Fruit fly (Drosophila melanogaster) whole organism, prepupa: ENCODE results near the gene CG31637.

Experiments
- Blimp-1 ChIP-seq: fragments of 200-800 bp; sonication (Bioruptor generic); optimal IDR thresholded peaks from 3 replicates; lab custom pipeline; 2017; ENCODE audit warnings: missing biosample characterization, missing genetic modification characterization, mild to moderate bottlenecking, moderate library complexity, missing genetic modification reagents
- CG10631 ChIP-seq: fragments of 200-800 bp; sonication (Bioruptor generic); optimal IDR thresholded peaks from 2 replicates; lab custom pipeline; 2016; ENCODE audit warnings: missing biosample characterization, missing genetic modification characterization
- CG10669 ChIP-seq: fragments of 200-800 bp; sonication (Bioruptor generic); optimal IDR thresholded peaks from 3 replicates; lab custom pipeline; 2018; ENCODE audit warnings: missing biosample characterization, mild to moderate bottlenecking, missing genetic modification characterization, moderate library complexity
- CG11294 ChIP-seq: fragments of 200-800 bp; sonication (Bioruptor generic); IDR thresholded peaks from 2 replicates; pipeline ENCODE4 v1.3.6; 2022; ENCODE audit warnings: missing biosample characterization, missing genetic modification characterization
- CG11902 ChIP-seq: fragments of 200-800 bp; sonication (Bioruptor generic); optimal IDR thresholded peaks from 3 replicates; lab custom pipeline; 2016; ENCODE audit warnings: missing biosample characterization, missing genetic modification characterization
- CG15336 ChIP-seq: fragments of 200-800 bp; sonication (Bioruptor generic); IDR thresholded peaks from 2 replicates; pipeline ENCODE4 v1.3.6; 2022; ENCODE audit warnings: missing biosample characterization, missing genetic modification characterization
- CG1621 ChIP-seq: fragments of 200-800 bp; sonication (Bioruptor generic); optimal IDR thresholded peaks from 3 replicates; lab custom pipeline; 2018; ENCODE audit warnings: missing biosample characterization, mild to moderate bottlenecking, missing genetic modification characterization
- CG16779 ChIP-seq: fragments of 200-800 bp; sonication (Bioruptor generic); optimal IDR thresholded peaks from 3 replicates; lab custom pipeline; 2017; ENCODE audit warnings: missing biosample characterization, mild to moderate bottlenecking, missing genetic modification characterization
- CG3032 ChIP-seq: fragments of 200-800 bp; optimal IDR thresholded peaks from 2 replicates; lab custom pipeline; 2019; ENCODE audit warnings: missing biosample characterization, mild to moderate bottlenecking, missing genetic modification characterization, moderate library complexity
- CG31627 ChIP-seq: fragments of 200-800 bp; sonication (Bioruptor generic); optimal IDR thresholded peaks from 3 replicates; lab custom pipeline; 2016; ENCODE audit warnings: missing biosample characterization, missing genetic modification characterization
- CG32006 ChIP-seq: fragments of 200-800 bp; sonication (Bioruptor generic); optimal IDR thresholded peaks from 3 replicates; lab custom pipeline; 2017; ENCODE audit warnings: missing biosample characterization, mild to moderate bottlenecking, missing genetic modification characterization
- CG4318 ChIP-seq: fragments of 200-800 bp; sonication (Bioruptor generic); optimal IDR thresholded peaks from 3 replicates; lab custom pipeline; 2017; ENCODE audit warnings: missing biosample characterization, mild to moderate bottlenecking, missing genetic modification characterization
- CG6163 ChIP-seq: fragments of 200-800 bp; sonication (Bioruptor generic); IDR thresholded peaks from 3 replicates; pipeline ENCODE4 v1.3.6; 2022; ENCODE audit warnings: missing biosample characterization, missing genetic modification characterization
- CG6276 ChIP-seq: fragments of 200-800 bp; sonication (Bioruptor generic); optimal IDR thresholded peaks from 2 replicates; lab custom pipeline; 2017; ENCODE audit warnings: missing biosample characterization, mild to moderate bottlenecking, missing genetic modification characterization
- CG6808 ChIP-seq: fragments of 200-800 bp; sonication (Bioruptor generic); optimal IDR thresholded peaks from 3 replicates; lab custom pipeline; 2017; ENCODE audit warnings: missing biosample characterization, missing genetic modification characterization, mild to moderate bottlenecking, moderate library complexity, missing genetic modification reagents
- CG6854 ChIP-seq: fragments of 200-800 bp; sonication (Bioruptor generic); optimal IDR thresholded peaks from 2 replicates; lab custom pipeline; 2017; ENCODE audit warnings: missing biosample characterization, mild to moderate bottlenecking, missing genetic modification characterization
- CG7368 ChIP-seq: fragments of 200-800 bp; sonication (Bioruptor generic); optimal IDR thresholded peaks from 3 replicates; lab custom pipeline; 2016; ENCODE audit warnings: missing biosample characterization, missing genetic modification characterization
- CG8119 ChIP-seq: fragments of 200-800 bp; sonication (Bioruptor generic); IDR thresholded peaks from 3 replicates; pipeline ENCODE4 v1.3.6; 2022; ENCODE audit warnings: missing biosample characterization, missing genetic modification characterization
- CG8319 ChIP-seq: fragments of 200-800 bp; sonication (Bioruptor generic); optimal IDR thresholded peaks from 3 replicates; lab custom pipeline; 2016; ENCODE audit warnings: missing biosample characterization, missing genetic modification characterization
- CG8632 ChIP-seq: fragments of 200-800 bp; sonication (Bioruptor generic); optimal IDR thresholded peaks from 3 replicates; lab custom pipeline; 2016; ENCODE audit warnings: missing biosample characterization, missing genetic modification characterization
- CG9139 ChIP-seq: fragments of 200-800 bp; sonication (Bioruptor generic); optimal IDR thresholded peaks from 3 replicates; lab custom pipeline; 2017; ENCODE audit warnings: missing biosample characterization, mild to moderate bottlenecking, missing genetic modification characterization
- Eip78C ChIP-seq: fragments of 200-800 bp; sonication (Bioruptor generic); peaks from one replicate; lab custom pipeline; 2016; ENCODE audit warnings: missing biosample characterization, missing genetic modification characterization
- Ets21C ChIP-seq: fragments of 200-800 bp; sonication (Bioruptor generic); optimal IDR thresholded peaks from 3 replicates; lab custom pipeline; 2016; ENCODE audit warnings: missing biosample characterization, missing genetic modification characterization
- Ets96B ChIP-seq: fragments of 200-800 bp; optimal IDR thresholded peaks from 2 replicates; lab custom pipeline; 2019; ENCODE audit warnings: missing biosample characterization, mild to moderate bottlenecking, missing genetic modification characterization, moderate library complexity
- Gug ChIP-seq: fragments of 200-800 bp; sonication (Bioruptor generic); IDR thresholded peaks from 2 replicates; pipeline ENCODE4 v1.3.6; 2022; ENCODE audit warnings: missing biosample characterization, missing genetic modification characterization
- Hr38 ChIP-seq: sonication (Bioruptor generic); optimal IDR thresholded peaks from 2 replicates; lab custom pipeline; 2016; ENCODE audit warnings: missing biosample characterization, missing genetic modification characterization
- Hr39 ChIP-seq: fragments of 200-800 bp; sonication (Bioruptor generic); optimal IDR thresholded peaks from 2 replicates; lab custom pipeline; 2016; ENCODE audit warnings: missing biosample characterization, missing genetic modification characterization
- Lpt ChIP-seq: fragments of 200-800 bp; sonication (Bioruptor generic); optimal IDR thresholded peaks from 3 replicates; lab custom pipeline; 2016; ENCODE audit warnings: missing biosample characterization, missing genetic modification characterization
- Met ChIP-seq: fragments of 200-800 bp; sonication (Bioruptor generic); optimal IDR thresholded peaks from 3 replicates; lab custom pipeline; 2016; ENCODE audit warnings: missing biosample characterization, missing genetic modification characterization
- OdsH ChIP-seq: fragments of 200-800 bp; sonication (Bioruptor generic); optimal IDR thresholded peaks from 3 replicates; lab custom pipeline; 2016; ENCODE audit warnings: missing biosample characterization, missing genetic modification characterization
- Smox ChIP-seq: fragments of 200-800 bp; sonication (Bioruptor generic); optimal IDR thresholded peaks from 3 replicates; lab custom pipeline; 2016; ENCODE audit warnings: missing biosample characterization, missing genetic modification characterization
- Sox102F ChIP-seq: fragments of 200-800 bp; sonication (Bioruptor generic); optimal IDR thresholded peaks from 2 replicates; lab custom pipeline; 2016; ENCODE audit warnings: missing biosample characterization, mild to moderate bottlenecking, missing genetic modification characterization
- Sox14 ChIP-seq: fragments of 200-800 bp; sonication (Bioruptor generic); optimal IDR thresholded peaks from 3 replicates; lab custom pipeline; 2016; ENCODE audit warnings: missing biosample characterization, missing genetic modification characterization
- Sox15 ChIP-seq: fragments of 200-800 bp; sonication (Bioruptor generic); optimal IDR thresholded peaks from 3 replicates; lab custom pipeline; 2016; ENCODE audit warnings: missing biosample characterization, missing genetic modification characterization
- achi ChIP-seq: fragments of 200-800 bp; sonication (Bioruptor generic); optimal IDR thresholded peaks from 3 replicates; lab custom pipeline; 2016; ENCODE audit warnings: missing biosample characterization, missing genetic modification characterization
- acj6 ChIP-seq: fragments of 200-800 bp; sonication (Bioruptor generic); optimal IDR thresholded peaks from 3 replicates; lab custom pipeline; 2016; ENCODE audit warnings: missing biosample characterization, missing genetic modification characterization
- dac ChIP-seq: fragments of 200-800 bp; sonication (Bioruptor generic); optimal IDR thresholded peaks from 2 replicates; lab custom pipeline; 2017; ENCODE audit warnings: missing biosample characterization, mild to moderate bottlenecking, missing genetic modification characterization
- dsx ChIP-seq: fragments of 200-800 bp; optimal IDR thresholded peaks from 3 replicates; lab custom pipeline; 2019; ENCODE audit warnings: missing biosample characterization, mild to moderate bottlenecking, missing genetic modification characterization, moderate library complexity; ENCODE audit not compliant: poor library complexity, severe bottlenecking
- eg ChIP-seq: fragments of 200-800 bp; sonication (Bioruptor generic); IDR thresholded peaks from 3 replicates; pipeline ENCODE4 v1.3.6; 2022; ENCODE audit warnings: missing biosample characterization, missing genetic modification characterization
- esn ChIP-seq: fragments of 200-800 bp; sonication (Bioruptor generic); optimal IDR thresholded peaks from 2 replicates; lab custom pipeline; 2016; ENCODE audit warnings: missing biosample characterization, mild to moderate bottlenecking, missing genetic modification characterization, moderate library complexity
- fd59A ChIP-seq: fragments of 200-800 bp; sonication (Bioruptor generic); optimal IDR thresholded peaks from 2 replicates; lab custom pipeline; 2017; ENCODE audit warnings: missing biosample characterization, mild to moderate bottlenecking, missing genetic modification characterization, missing genetic modification reagents
- fkh ChIP-seq: fragments of 200-800 bp; sonication (Bioruptor generic); optimal IDR thresholded peaks from 3 replicates; lab custom pipeline; 2017; ENCODE audit warnings: missing biosample characterization, mild to moderate bottlenecking, missing genetic modification characterization, moderate library complexity
- net ChIP-seq: fragments of 200-800 bp; sonication (Bioruptor generic); optimal IDR thresholded peaks from 3 replicates; lab custom pipeline; 2016; ENCODE audit warnings: missing biosample characterization, missing genetic modification characterization
- ss ChIP-seq, 2 experiments: fragments of 200-800 bp; sonication (Bioruptor generic); optimal IDR thresholded peaks; 2 replicates in 1 of 2; 3 replicates in 1 of 2; lab custom pipeline; 2017 to 2018; ENCODE audit warnings: mild to moderate bottlenecking in 2 of 2, missing biosample characterization in 2 of 2, missing genetic modification characterization in 2 of 2, moderate library complexity in 1 of 2
- topi ChIP-seq: fragments of 200-800 bp; sonication (Bioruptor generic); optimal IDR thresholded peaks from 3 replicates; lab custom pipeline; 2016; ENCODE audit warnings: missing biosample characterization, missing genetic modification characterization

Gene CG31637

dm6 chr2L:6474878-6475582, 23.4 kb upstream of the CG31637 start:
- TF ChIP-seq esn (GFP tag; lab: Kevin White, UChicago), result no peak
- no peak for TF ChIP-seq CG9139 (GFP tag; lab: Kevin White, UChicago)
- TF ChIP-seq CG6808, result no peak
- no peak for TF ChIP-seq Gug (GFP tag; lab: Robert Waterston, UW)
- no peak for TF ChIP-seq Eip78C (GFP tag; lab: Kevin White, UChicago)
- TF ChIP-seq CG8319 (GFP tag; lab: Kevin White, UChicago), result no peak
- no peak for TF ChIP-seq Hr38 (GFP tag; lab: Kevin White, UChicago)
- no peak for TF ChIP-seq Sox15
- TF ChIP-seq Lpt, result no peak
- no peak for TF ChIP-seq CG6276
- TF ChIP-seq dac, result no peak
- no peak for TF ChIP-seq CG8119 (GFP tag; lab: Robert Waterston, UW)
- TF ChIP-seq CG11294 (GFP tag; lab: Robert Waterston, UW), result no peak
- no peak for TF ChIP-seq ss (GFP tag; optimal IDR thresholded peaks at IDR 0.05; lab: Kevin White, UChicago)
- no peak for TF ChIP-seq OdsH (GFP tag; lab: Kevin White, UChicago)

DNA sequence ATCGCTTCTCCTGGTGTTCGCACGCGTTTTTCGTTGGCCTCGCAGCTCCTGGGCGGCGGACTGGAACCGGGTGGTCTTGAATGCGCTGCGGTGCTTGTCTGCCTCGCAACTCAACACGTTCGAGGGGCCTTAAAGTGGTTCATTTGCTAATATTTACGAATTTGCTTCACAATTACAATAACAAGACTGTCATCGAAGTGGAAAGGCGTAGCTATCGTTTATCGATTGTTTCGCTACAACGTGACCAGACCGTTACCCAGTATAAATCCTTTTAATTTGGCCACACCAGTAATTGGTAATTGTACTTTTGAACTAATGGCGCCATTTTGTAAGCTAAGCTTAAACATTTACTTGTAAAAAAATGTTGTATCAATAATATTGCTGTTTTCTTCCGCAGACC, 21.7 kb upstream of the CG31637 start, which contains the start of gene CG9536:
Gene CG9536, minus strand, starts transcription at position 223 of the 400 bp plus-strand sequence.
- no peak for TF ChIP-seq CG6163 (GFP tag; lab: Robert Waterston, UW)
- TF ChIP-seq fkh (GFP tag; lab: Kevin White, UChicago), result peak; percentile 7

dm6 chr2L:6479226-6479906, 19.1 kb upstream of the CG31637 start:
- peak; percentile 49 for TF ChIP-seq CG1621
- no peak for TF ChIP-seq CG31627
- peak; percentile 14 for TF ChIP-seq Met
- peak; percentile 12 for TF ChIP-seq dsx (GFP tag; lab: Kevin White, UChicago)
- peak; percentile 97 for TF ChIP-seq fkh (GFP tag; lab: Kevin White, UChicago)
- peak; percentile 48 for TF ChIP-seq CG32006 (GFP tag; lab: Kevin White, UChicago)
- TF ChIP-seq CG4318 (GFP tag; lab: Kevin White, UChicago), result no peak
- TF ChIP-seq Hr39 (GFP tag; lab: Kevin White, UChicago), result no peak
- TF ChIP-seq CG10669 (GFP tag; lab: Kevin White, UChicago), result no peak
- TF ChIP-seq OdsH (GFP tag; lab: Kevin White, UChicago), result no peak
- TF ChIP-seq acj6, result peak; percentile 18
- TF ChIP-seq topi, result no peak
- TF ChIP-seq Smox (GFP tag; lab: Kevin White, UChicago), result no peak
- TF ChIP-seq CG6163 (GFP tag; lab: Robert Waterston, UW), result peak; percentile 25; the same call in 1 of the 3 replicates
- no peak for TF ChIP-seq CG9139 (GFP tag; lab: Kevin White, UChicago)
- no peak for TF ChIP-seq Ets21C (GFP tag; lab: Kevin White, UChicago)
- TF ChIP-seq Lpt, result no peak
- TF ChIP-seq CG6808, result peak; percentile 29
- no peak for TF ChIP-seq CG6854
- no peak for TF ChIP-seq CG8632 (GFP tag; lab: Kevin White, UChicago)
- TF ChIP-seq net (GFP tag; lab: Kevin White, UChicago), result no peak
- peak; percentile 30 for TF ChIP-seq CG16779
- no peak for TF ChIP-seq CG11902 (GFP tag; lab: Kevin White, UChicago)
- TF ChIP-seq CG3032, result no peak
- TF ChIP-seq Gug (GFP tag; lab: Robert Waterston, UW), result no peak
- no peak for TF ChIP-seq CG10631 (GFP tag; lab: Kevin White, UChicago)
- peak; percentile 2 for TF ChIP-seq Sox14 (GFP tag; lab: Kevin White, UChicago)
- peak; percentile 7 for TF ChIP-seq Ets96B (tag; lab: Kevin White, UChicago)
- TF ChIP-seq Blimp-1 (GFP tag; lab: Kevin White, UChicago), result peak; percentile 34
- peak; percentile 99 for TF ChIP-seq achi (GFP tag; lab: Kevin White, UChicago)
- TF ChIP-seq ss (GFP tag; optimal IDR thresholded peaks at IDR 0.05; lab: Kevin White, UChicago), result peak; percentile 44 to 59
- no peak for TF ChIP-seq fd59A (GFP tag; lab: Kevin White, UChicago)
- 0 out of 2 replicates have a peak, but pooled peaks have one; percentile 43 for TF ChIP-seq CG15336 (GFP tag; lab: Robert Waterston, UW)
- TF ChIP-seq esn (GFP tag; lab: Kevin White, UChicago), result no peak
- peak; percentile 3; the same call in 2 of the 3 replicates for TF ChIP-seq eg (GFP tag; lab: Robert Waterston, UW)
- no peak for TF ChIP-seq CG7368 (GFP tag; lab: Kevin White, UChicago)
- TF ChIP-seq Sox102F (GFP tag; lab: Kevin White, UChicago), result peak; percentile 13
